Fruit fly (Drosophila melanogaster) whole organism, embryonic: ENCODE data around the gene nmo.
A peak's percentile ranks its signal among the peaks of the same experiment; 100 is the strongest.

Experiments
- B-H2 ChIP-seq: fragments of 200-800 bp; sonication (Bioruptor generic); optimal IDR thresholded peaks from 2 replicates; lab custom pipeline; 2018; ENCODE audit warnings: missing biosample characterization, mild to moderate bottlenecking, missing genetic modification characterization
- CG10209 ChIP-seq: fragments of 200-800 bp; sonication (Bioruptor generic); optimal IDR thresholded peaks from 3 replicates; lab custom pipeline; 2017; ENCODE audit warnings: missing biosample characterization, mild to moderate bottlenecking, missing genetic modification characterization, missing genetic modification reagents
- CG11456 ChIP-seq: fragments of 200-800 bp; sonication (Bioruptor generic); IDR thresholded peaks from 3 replicates; pipeline ENCODE4 v1.3.6; 2022; ENCODE audit warnings: missing biosample characterization, missing genetic modification characterization
- CG11695 ChIP-seq: fragments of 200-800 bp; sonication (Bioruptor generic); IDR thresholded peaks from 3 replicates; pipeline ENCODE4 v1.3.6; 2022; ENCODE audit warnings: missing biosample characterization, missing genetic modification characterization
- CG12219 ChIP-seq: fragments of 200-800 bp; sonication (Bioruptor generic); optimal IDR thresholded peaks from 3 replicates; lab custom pipeline; 2018; ENCODE audit warnings: missing biosample characterization, mild to moderate bottlenecking, missing genetic modification characterization
- CG12744 ChIP-seq: fragments of 200-800 bp; sonication (Bioruptor generic); optimal IDR thresholded peaks from 2 replicates; lab custom pipeline; 2016; ENCODE audit warnings: missing biosample characterization, missing genetic modification characterization
- CG1603 ChIP-seq: fragments of 200-800 bp; sonication (Bioruptor generic); optimal IDR thresholded peaks from 2 replicates; lab custom pipeline; 2019; ENCODE audit warnings: missing biosample characterization, mild to moderate bottlenecking, missing genetic modification characterization, moderate library complexity
- CG16863 ChIP-seq: fragments of 200-800 bp; sonication (Bioruptor generic); optimal IDR thresholded peaks from 3 replicates; lab custom pipeline; 2016; ENCODE audit warnings: missing biosample characterization, missing genetic modification characterization
- CG17612 ChIP-seq: fragments of 200-800 bp; sonication (Bioruptor generic); IDR thresholded peaks from 2 replicates; pipeline ENCODE4 v1.3.6; 2022; ENCODE audit warnings: missing biosample characterization, missing genetic modification characterization
- CG2712 ChIP-seq: fragments of 200-800 bp; optimal IDR thresholded peaks from 3 replicates; lab custom pipeline; 2019; ENCODE audit warnings: missing biosample characterization, mild to moderate bottlenecking, missing genetic modification characterization, moderate library complexity
- CG31441 ChIP-seq: fragments of 200-800 bp; sonication (Bioruptor generic); IDR thresholded peaks from 2 replicates; pipeline ENCODE4 v1.3.6; 2022; ENCODE audit warnings: missing biosample characterization, missing genetic modification characterization
- CG34224 ChIP-seq: fragments of 200-800 bp; sonication (Bioruptor generic); IDR thresholded peaks from 3 replicates; pipeline ENCODE4 v1.3.6; 2022; ENCODE audit warnings: missing biosample characterization, missing genetic modification characterization; ENCODE audit not compliant: partially characterized antibody
- CG3838 ChIP-seq: fragments of 200-800 bp; sonication (Bioruptor generic); optimal IDR thresholded peaks from 3 replicates; lab custom pipeline; 2016; ENCODE audit warnings: missing biosample characterization, missing genetic modification characterization
- CG4404 ChIP-seq: fragments of 200-800 bp; sonication (Bioruptor generic); IDR thresholded peaks from 2 replicates; pipeline ENCODE4 v1.3.6; 2022; ENCODE audit warnings: missing biosample characterization, missing genetic modification characterization
- CG4617 ChIP-seq: fragments of 200-800 bp; sonication (Bioruptor generic); optimal IDR thresholded peaks from 3 replicates; lab custom pipeline; 2016; ENCODE audit warnings: missing biosample characterization, missing genetic modification characterization, borderline replicate concordance
- CG6854 ChIP-seq: fragments of 200-800 bp; sonication (Bioruptor generic); optimal IDR thresholded peaks from 3 replicates; lab custom pipeline; 2017; ENCODE audit warnings: missing biosample characterization, mild to moderate bottlenecking, missing genetic modification characterization
- CG8281 ChIP-seq: fragments of 200-800 bp; sonication (Bioruptor generic); optimal IDR thresholded peaks from 2 replicates; lab custom pipeline; 2018; ENCODE audit warnings: missing biosample characterization, mild to moderate bottlenecking, missing genetic modification characterization, moderate library complexity
- CG8388 ChIP-seq: fragments of 200-800 bp; sonication (Bioruptor generic); optimal IDR thresholded peaks from 2 replicates; lab custom pipeline; 2019; ENCODE audit warnings: missing biosample characterization, mild to moderate bottlenecking, missing genetic modification characterization, moderate library complexity
- CG9817 ChIP-seq: fragments of 200-800 bp; sonication (Bioruptor generic); optimal IDR thresholded peaks from 2 replicates; lab custom pipeline; 2018; ENCODE audit warnings: missing biosample characterization, mild to moderate bottlenecking, missing genetic modification characterization, moderate library complexity
- CG9876 ChIP-seq: fragments of 200-800 bp; sonication (Bioruptor generic); optimal IDR thresholded peaks from 2 replicates; lab custom pipeline; 2016; ENCODE audit warnings: missing biosample characterization, missing genetic modification characterization
- D19B ChIP-seq: fragments of 200-800 bp; sonication (Bioruptor generic); optimal IDR thresholded peaks from 2 replicates; lab custom pipeline; 2017; ENCODE audit warnings: missing biosample characterization, mild to moderate bottlenecking, missing genetic modification characterization
- Dll ChIP-seq: fragments of 200-800 bp; sonication (Bioruptor generic); IDR thresholded peaks from 4 replicates; pipeline ENCODE4 v1.3.6; 2022; ENCODE audit warnings: missing biosample characterization, missing genetic modification characterization; ENCODE audit not compliant: partially characterized antibody
- Doc2 ChIP-seq: fragments of 200-800 bp; sonication (Bioruptor generic); IDR thresholded peaks from 2 replicates; pipeline ENCODE4 v1.3.6; 2022; ENCODE audit warnings: missing biosample characterization, missing genetic modification characterization
- E2f1 ChIP-seq: fragments of 200-800 bp; sonication (Bioruptor generic); IDR thresholded peaks from 2 replicates; pipeline ENCODE4 v1.3.6; 2022; ENCODE audit warnings: missing biosample characterization, missing genetic modification characterization
- Elba2 ChIP-seq: fragments of 200-800 bp; sonication (Bioruptor generic); optimal IDR thresholded peaks from 3 replicates; lab custom pipeline; 2016; ENCODE audit warnings: missing biosample characterization, missing genetic modification characterization
- HLHmδ ChIP-seq: fragments of 200-800 bp; sonication (Bioruptor generic); optimal IDR thresholded peaks from 2 replicates; lab custom pipeline; 2018; ENCODE audit warnings: missing biosample characterization, mild to moderate bottlenecking, missing genetic modification characterization, moderate library complexity
- Hmr ChIP-seq: fragments of 200-800 bp; sonication (Bioruptor generic); optimal IDR thresholded peaks from 3 replicates; lab custom pipeline; 2017; ENCODE audit warnings: mild to moderate bottlenecking, missing biosample characterization, missing genetic modification reagents, missing genetic modification characterization
- Meics ChIP-seq: fragments of 200-800 bp; sonication (Bioruptor generic); optimal IDR thresholded peaks from 2 replicates; lab custom pipeline; 2017; ENCODE audit warnings: missing biosample characterization, mild to moderate bottlenecking, missing genetic modification characterization
- Nf-YA ChIP-seq: fragments of 200-800 bp; sonication (Bioruptor generic); IDR thresholded peaks from 2 replicates; pipeline ENCODE4 v1.3.6; 2022; ENCODE audit warnings: missing biosample characterization, missing genetic modification characterization
- al ChIP-seq: fragments of 200-800 bp; sonication (Bioruptor generic); IDR thresholded peaks from 2 replicates; pipeline ENCODE4 v1.3.6; 2022; ENCODE audit warnings: missing biosample characterization, missing genetic modification characterization
- ash1 ChIP-seq: fragments of 200-800 bp; sonication (Bioruptor generic); optimal IDR thresholded peaks from 2 replicates; lab custom pipeline; 2018; ENCODE audit warnings: missing biosample characterization, mild to moderate bottlenecking, missing genetic modification characterization
- bigmax ChIP-seq: fragments of 200-800 bp; sonication (Bioruptor generic); optimal IDR thresholded peaks from 2 replicates; lab custom pipeline; 2018; ENCODE audit warnings: missing biosample characterization, mild to moderate bottlenecking, missing genetic modification characterization
- cg ChIP-seq: fragments of 200-800 bp; sonication (Bioruptor generic); optimal IDR thresholded peaks from 3 replicates; lab custom pipeline; 2019; ENCODE audit warnings: missing biosample characterization, mild to moderate bottlenecking, missing genetic modification characterization, moderate library complexity
- chif ChIP-seq, 2 experiments: fragments of 200-800 bp; sonication (Bioruptor generic); optimal IDR thresholded peaks; 3 replicates each; lab custom pipeline; 2016; ENCODE audit warnings: missing biosample characterization in 2 of 2, missing genetic modification characterization in 2 of 2
- chm ChIP-seq: fragments of 200-800 bp; sonication (Bioruptor generic); IDR thresholded peaks from 2 replicates; pipeline ENCODE4 v1.3.6; 2022; ENCODE audit warnings: missing biosample characterization, missing genetic modification characterization
- chn ChIP-seq: fragments of 200-800 bp; sonication (Bioruptor generic); optimal IDR thresholded peaks from 2 replicates; lab custom pipeline; 2016; ENCODE audit warnings: missing biosample characterization, missing genetic modification characterization
- dati ChIP-seq: fragments of 200-800 bp; sonication (Bioruptor generic); IDR thresholded peaks from 2 replicates; pipeline ENCODE4 v1.3.6; 2022; ENCODE audit warnings: missing biosample characterization, missing genetic modification characterization
- fd102C ChIP-seq: fragments of 200-800 bp; sonication (Bioruptor generic); optimal IDR thresholded peaks from 2 replicates; lab custom pipeline; 2018; ENCODE audit warnings: missing biosample characterization, mild to moderate bottlenecking, missing genetic modification characterization, moderate library complexity
- klu ChIP-seq: fragments of 200-800 bp; sonication (Bioruptor generic); IDR thresholded peaks from 2 replicates; pipeline ENCODE4 v1.3.6; 2022; ENCODE audit warnings: missing biosample characterization, missing genetic modification characterization
- mld ChIP-seq: fragments of 200-800 bp; sonication (Bioruptor generic); IDR thresholded peaks from 3 replicates; pipeline ENCODE4 v1.3.6; 2022; ENCODE audit warnings: missing biosample characterization, missing genetic modification characterization; ENCODE audit not compliant: partially characterized antibody
- pan ChIP-seq, 4 experiments: fragments of >200 bp in 3 of 4; fragments of 200-800 bp in 1 of 4; sonication (Bioruptor generic) in 1 of 4; optimal IDR thresholded peaks in 3 of 4; IDR thresholded peaks in 1 of 4; 2 replicates each; pipeline versions ENCODE4 v1.3.6 to Lab custom; 2017 to 2022; ENCODE audit warnings: missing biosample characterization in 2 of 4, missing genetic modification characterization in 2 of 4, mixed read lengths in 1 of 4
- rib ChIP-seq: fragments of 200-800 bp; sonication (Bioruptor generic); IDR thresholded peaks from 2 replicates; pipeline ENCODE4 v1.3.6; 2022; ENCODE audit warnings: missing biosample characterization, missing genetic modification characterization
- run ChIP-seq: fragments of 200-800 bp; sonication (Bioruptor generic); optimal IDR thresholded peaks from 3 replicates; lab custom pipeline; 2018; ENCODE audit warnings: missing biosample characterization, mild to moderate bottlenecking, missing genetic modification characterization
- slou ChIP-seq: fragments of 200-800 bp; sonication (Bioruptor generic); optimal IDR thresholded peaks from 3 replicates; lab custom pipeline; 2016; ENCODE audit warnings: missing biosample characterization, missing genetic modification characterization
- sug ChIP-seq: fragments of 200-800 bp; optimal IDR thresholded peaks from 2 replicates; lab custom pipeline; 2019; ENCODE audit warnings: missing biosample characterization, mild to moderate bottlenecking, missing genetic modification characterization, moderate library complexity
- tin ChIP-seq: fragments of 200-800 bp; sonication (Bioruptor generic); optimal IDR thresholded peaks from 3 replicates; lab custom pipeline; 2016; ENCODE audit warnings: missing biosample characterization, missing genetic modification characterization
- tll ChIP-seq, 2 experiments: fragments of 200-800 bp in 1 of 2; fragments of >200 bp in 1 of 2; sonication (Bioruptor generic) in 1 of 2; optimal IDR thresholded peaks; 2 replicates each; lab custom pipeline; 2017 to 2019; ENCODE audit warnings: missing biosample characterization in 2 of 2, missing genetic modification characterization in 2 of 2, mild to moderate bottlenecking in 1 of 2, moderate library complexity in 1 of 2
- trem ChIP-seq: fragments of 200-800 bp; optimal IDR thresholded peaks from 3 replicates; lab custom pipeline; 2019; ENCODE audit warnings: missing biosample characterization, mild to moderate bottlenecking, missing genetic modification characterization, moderate library complexity
- twi ChIP-seq: fragments of 200-800 bp; optimal IDR thresholded peaks from 2 replicates; lab custom pipeline; 2019; ENCODE audit warnings: missing biosample characterization, mild to moderate bottlenecking, missing genetic modification characterization, moderate library complexity
- unc-4 ChIP-seq: fragments of 200-800 bp; sonication (Bioruptor generic); IDR thresholded peaks from 2 replicates; pipeline ENCODE4 v1.3.6; 2022; ENCODE audit warnings: missing biosample characterization, missing genetic modification characterization; ENCODE audit not compliant: partially characterized antibody
- z ChIP-seq: fragments of 200-800 bp; sonication (Bioruptor generic); IDR thresholded peaks from 3 replicates; pipeline ENCODE4 v1.3.6; 2022; ENCODE audit warnings: missing biosample characterization, missing genetic modification characterization

nmo gene

dm6 chr3L:8077207-8077606 lies 98.4 kb downstream of the nmo start (continued):
- no peak for TF ChIP-seq CG10209 (GFP tag; lab: Kevin White, UChicago)
- TF ChIP-seq tin (GFP tag; lab: Kevin White, UChicago), result no peak
- TF ChIP-seq Hmr (GFP tag; lab: Kevin White, UChicago), result no peak
- no peak for TF ChIP-seq sug
- no peak for TF ChIP-seq tll (GFP tag; optimal IDR thresholded peaks at IDR 0.05; lab: Kevin White, UChicago)
- no peak for TF ChIP-seq CG31441 (GFP tag; lab: Robert Waterston, UW)
- no peak for TF ChIP-seq chif (GFP tag; optimal IDR thresholded peaks at IDR 0.05; lab: Kevin White, UChicago)
- TF ChIP-seq CG16863 (GFP tag; lab: Kevin White, UChicago), result no peak
- TF ChIP-seq run, result no peak
- no peak for TF ChIP-seq al (GFP tag; lab: Robert Waterston, UW)
- TF ChIP-seq klu (GFP tag; lab: Robert Waterston, UW), result no peak
- no peak for TF ChIP-seq E2f1 (GFP tag; lab: Robert Waterston, UW)
- no peak for TF ChIP-seq CG4404 (GFP tag; lab: Robert Waterston, UW)
- no peak for TF ChIP-seq chn (GFP tag; lab: Kevin White, UChicago)
- no peak for TF ChIP-seq Dll
- TF ChIP-seq B-H2 (GFP tag; lab: Kevin White, UChicago), result no peak
- TF ChIP-seq trem (tag; lab: Kevin White, UChicago), result no peak
- no peak for TF ChIP-seq z (GFP tag; lab: Robert Waterston, UW)
- no peak for TF ChIP-seq HLHmδ
- no peak for TF ChIP-seq dati (GFP tag; lab: Robert Waterston, UW)
- TF ChIP-seq CG6854, result no peak
- TF ChIP-seq fd102C (GFP tag; lab: Kevin White, UChicago), result no peak
- TF ChIP-seq CG8281 (tag; lab: Kevin White, UChicago), result no peak
- TF ChIP-seq D19B (GFP tag; lab: Kevin White, UChicago), result no peak
- TF ChIP-seq CG34224 (GFP tag; lab: Robert Waterston, UW), result no peak; the same call in 2 of the 3 replicates
- TF ChIP-seq chm (GFP tag; lab: Robert Waterston, UW), result peak; percentile 58; the same call in 1 of the 2 replicates
- TF ChIP-seq cg (GFP tag; lab: Kevin White, UChicago), result no peak
- no peak for TF ChIP-seq CG2712
- no peak for TF ChIP-seq CG12744 (GFP tag; lab: Kevin White, UChicago)
- TF ChIP-seq CG9817 (tag; lab: Kevin White, UChicago), result no peak
- no peak for TF ChIP-seq CG3838 (GFP tag; lab: Kevin White, UChicago)
- TF ChIP-seq slou (GFP tag; lab: Kevin White, UChicago), result no peak
- TF ChIP-seq bigmax (GFP tag; lab: Kevin White, UChicago), result no peak
- TF ChIP-seq ash1 (GFP tag; lab: Kevin White, UChicago), result no peak
- no peak for TF ChIP-seq CG17612 (GFP tag; lab: Robert Waterston, UW)
- no peak for TF ChIP-seq twi
- TF ChIP-seq unc-4 (GFP tag; lab: Robert Waterston, UW), result no peak
- no peak for TF ChIP-seq Nf-YA (GFP tag; lab: Robert Waterston, UW)
- TF ChIP-seq Meics (GFP tag; lab: Kevin White, UChicago), result no peak
- TF ChIP-seq CG8388, result no peak
- no peak for TF ChIP-seq CG9876
- no peak for TF ChIP-seq CG11456 (GFP tag; lab: Robert Waterston, UW)
- no peak for TF ChIP-seq Elba2
- TF ChIP-seq rib, result 0 out of 2 replicates have a peak, but pooled peaks have one; percentile 24
- TF ChIP-seq CG11695 (GFP tag; lab: Robert Waterston, UW), result no peak
- TF ChIP-seq mld (GFP tag; lab: Robert Waterston, UW), result no peak
- no peak for TF ChIP-seq CG4617 (GFP tag; lab: Kevin White, UChicago)
- no peak for TF ChIP-seq Doc2 (GFP tag; lab: Robert Waterston, UW)
- TF ChIP-seq CG1603 (tag; lab: Kevin White, UChicago), result no peak
- no peak for TF ChIP-seq CG12219
- no peak for TF ChIP-seq pan (optimal IDR thresholded peaks at IDR 0.05; lab: Kevin White, UChicago)
- no peak for TF ChIP-seq pan (GFP tag; optimal IDR thresholded peaks at IDR 0.05 in 1 of 2, IDR thresholded peaks at IDR 0.05 in 1 of 2)
